Worm (Caenorhabditis elegans): Measurements from ENCODE around the gene srsx-39.

srsx-39 gene

ce11 chrV:15285984-15286383, 29.4 kb upstream of the srsx-39 start:
- TF ChIP-seq dmd-6 (GFP tag; IDR thresholded peaks at IDR 0.05): peak; percentile 96
- TF ChIP-seq Y105C5A.15 (GFP tag; IDR thresholded peaks at IDR 0.05): no peak

- TF ChIP-seq ceh-28 (tag; optimal IDR thresholded peaks at IDR 0.05) (no peak), madf-5 (GFP tag; IDR thresholded peaks at IDR 0.05) (no peak), daf-19 (GFP tag; conservative IDR thresholded peaks at IDR 0.05) (no peak), Y75B8A.6 (GFP tag; IDR thresholded peaks at IDR 0.05) (no peak), egl-27 (tag; optimal IDR thresholded peaks at IDR 0.05) (no peak), lin-1 (GFP tag; IDR thresholded peaks at IDR 0.05) (no peak), lin-29 (GFP tag; IDR thresholded peaks at IDR 0.05) (no peak), nhr-48 (tag; optimal IDR thresholded peaks at IDR 0.05) (no peak), egl-43 (GFP tag; IDR thresholded peaks at IDR 0.05) (no peak), Y5F2A.4 (GFP tag; optimal IDR thresholded peaks at IDR 0.05) (no peak), D1046.2 (GFP tag; IDR thresholded peaks at IDR 0.05) (no peak), lin-38 (GFP tag; IDR thresholded peaks at IDR 0.05) (no peak), sdz-12 (GFP tag; optimal IDR thresholded peaks at IDR 0.05) (no peak), unc-39 (tag; optimal IDR thresholded peaks at IDR 0.05) (no peak), lsy-2 (tag; optimal IDR thresholded peaks at IDR 0.05) (no peak), zip-11 (GFP tag; IDR thresholded peaks at IDR 0.05) (no peak), lir-3 (tag; optimal IDR thresholded peaks at IDR 0.05) (no peak), lin-15B (tag; optimal IDR thresholded peaks at IDR 0.05) (no peak), mdt-29 (GFP tag; IDR thresholded peaks at IDR 0.05) (no peak)
Observed at ce11 chrV:15281279-15281949, 24.8 kb upstream of the srsx-39 start, which contains the start of the genes srw-19 and srx-51. Gene srw-19, minus strand, starts transcription at chrV:15281379. Gene srx-51, plus strand, starts transcription at chrV:15281899.

ce11 chrV:15276915-15277314, 20.3 kb upstream of the srsx-39 start, which contains the start of gene srw-17:
Gene srw-17, minus strand, starts transcription at chrV:15277015.
- TF ChIP-seq lin-15B (tag; optimal IDR thresholded peaks at IDR 0.05) (no peak), nhr-11 (tag; optimal IDR thresholded peaks at IDR 0.05) (peak; percentile 19)

- TF ChIP-seq hif-1 (tag; optimal IDR thresholded peaks at IDR 0.05) (no peak), F26F4.8 (GFP tag; conservative IDR thresholded peaks at IDR 0.05) (no peak), snpc-4 (tag; optimal IDR thresholded peaks at IDR 0.05) (no peak), php-3 (GFP tag; IDR thresholded peaks at IDR 0.05) (no peak), snpc-1.2 (GFP tag; IDR thresholded peaks at IDR 0.05) (no peak), set-16 (GFP tag; IDR thresholded peaks at IDR 0.05) (no peak), mxl-3 (GFP tag; optimal IDR thresholded peaks at IDR 0.05) (no peak), zag-1 (tag; optimal IDR thresholded peaks at IDR 0.05) (no peak), unc-62 (GFP tag; optimal IDR thresholded peaks at IDR 0.05 in 1 of 2) (no peak), unc-62 (tag; optimal IDR thresholded peaks at IDR 0.05) (no peak)
Observed at ce11 chrV:15274757-15275156, 18.2 kb upstream of the srsx-39 start, which contains the start of gene srw-16. Gene srw-16, minus strand, starts transcription at chrV:15274857.

- TF ChIP-seq aha-1 (tag): peak; percentile 65
- TF ChIP-seq nhr-42 (GFP tag; IDR thresholded peaks at IDR 0.05): no peak
Observed at ce11 chrV:15272263-15272662, 15.7 kb upstream of the srsx-39 start, which contains the start of gene T10H4.4. Gene T10H4.4, minus strand, starts transcription at chrV:15272363.

All from whole organism, L4 larva.